Fruit fly (Drosophila melanogaster): Measurements from ENCODE around the gene CkIIalpha-i1.

CkIIalpha-i1 gene

DNA sequence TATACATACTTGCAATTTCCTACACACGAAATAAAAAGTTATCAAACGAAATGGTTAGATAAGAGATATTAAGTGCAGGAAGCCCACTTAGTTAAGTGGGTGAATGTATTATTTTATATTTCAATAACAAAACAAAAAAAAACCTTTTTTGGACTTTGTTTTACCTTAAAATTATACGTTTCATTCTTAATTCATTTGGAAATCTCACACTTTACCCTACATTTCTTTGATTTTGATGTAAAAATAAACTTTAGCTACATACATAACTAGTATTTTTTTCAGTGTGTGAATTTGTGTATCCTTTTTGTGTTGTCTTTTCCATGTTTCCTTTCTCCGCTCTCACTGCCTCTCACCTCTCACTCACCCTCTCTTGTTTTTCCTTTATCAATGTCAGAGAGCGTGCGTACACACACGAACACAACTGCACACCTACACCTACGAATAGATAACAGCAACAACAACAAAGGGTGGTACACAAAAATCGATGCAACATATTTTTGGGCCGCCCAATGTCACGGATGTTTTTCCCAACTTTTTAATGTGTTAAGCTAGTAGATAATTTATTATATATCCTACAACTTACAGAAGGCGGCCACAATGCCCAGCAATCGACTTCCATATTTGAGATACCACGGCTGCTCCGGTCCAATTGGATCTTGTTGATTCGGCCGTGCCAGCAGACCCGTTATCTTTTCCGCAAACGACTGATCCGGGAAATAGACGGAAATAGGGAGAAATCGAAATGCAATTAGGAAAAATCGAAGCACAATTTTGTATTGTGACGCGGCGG, 1.2 kb upstream of the CkIIalpha-i1 start (continued):
- TF ChIP-seq Sox100B (GFP tag; optimal IDR thresholded peaks at IDR 0.05) (peak; percentile 75), CG33557 (GFP tag; optimal IDR thresholded peaks at IDR 0.05) (peak; percentile 32), crc (GFP tag; optimal IDR thresholded peaks at IDR 0.05) (peak; percentile 51), bigmax (GFP tag; optimal IDR thresholded peaks at IDR 0.05) (no peak), dmrt11E (tag; optimal IDR thresholded peaks at IDR 0.05) (peak; percentile 75), CG9876 (GFP tag; optimal IDR thresholded peaks at IDR 0.05) (no peak), jigr1 (GFP tag; IDR thresholded peaks at IDR 0.05) (no peak), Dref (GFP tag; IDR thresholded peaks at IDR 0.05) (no peak), CG17568 (GFP tag; optimal IDR thresholded peaks at IDR 0.05) (peak; percentile 57), esg (GFP tag; conservative IDR thresholded peaks at IDR 0.05) (peak; percentile 68), bowl (GFP tag; IDR thresholded peaks at IDR 0.05) (no peak), CG16815 (GFP tag; optimal IDR thresholded peaks at IDR 0.05) (peak; percentile 40), CG32772 (GFP tag; IDR thresholded peaks at IDR 0.05) (no peak), Mes4 (GFP tag; optimal IDR thresholded peaks at IDR 0.05) (no peak), CHES-1-like (GFP tag; optimal IDR thresholded peaks at IDR 0.05) (peak; percentile 53), lbe (GFP tag; optimal IDR thresholded peaks at IDR 0.05) (peak; percentile 66), pzg (GFP tag; optimal IDR thresholded peaks at IDR 0.05) (no peak), ato (GFP tag; IDR thresholded peaks at IDR 0.05; ENCODE audit: partially characterized antibody) (no peak), otp (GFP tag; IDR thresholded peaks at IDR 0.05) (no peak), sug (tag; optimal IDR thresholded peaks at IDR 0.05) (peak; percentile 53), CG18011 (GFP tag; optimal IDR thresholded peaks at IDR 0.05) (no peak), CG31388 (GFP tag; optimal IDR thresholded peaks at IDR 0.05) (peak; percentile 4), fu2 (GFP tag; optimal IDR thresholded peaks at IDR 0.05) (peak; percentile 22), chif (GFP tag; optimal IDR thresholded peaks at IDR 0.05) (peak; percentile 5 to 62), ems (GFP tag; optimal IDR thresholded peaks at IDR 0.05) (no peak), CG9932 (GFP tag; IDR thresholded peaks at IDR 0.05) (no peak; the same call in 1 of the 2 replicates), CG11696 (GFP tag; IDR thresholded peaks at IDR 0.05) (0 out of 2 replicates have a peak, but pooled peaks have one; percentile 6), CG8944 (GFP tag; optimal IDR thresholded peaks at IDR 0.05) (peak; percentile 38), dmrt99B (tag; optimal IDR thresholded peaks at IDR 0.05) (peak; percentile 84), CG1792 (GFP tag; optimal IDR thresholded peaks at IDR 0.05) (no peak), gsb-n (tag; optimal IDR thresholded peaks at IDR 0.05) (peak; percentile 74), CG10543 (GFP tag; optimal IDR thresholded peaks at IDR 0.05) (peak; percentile 59), Bdp1 (GFP tag; optimal IDR thresholded peaks at IDR 0.05) (no peak), CG7839 (tag; optimal IDR thresholded peaks at IDR 0.05) (peak; percentile 84), CG10366 (GFP tag; IDR thresholded peaks at IDR 0.05) (no peak), NC2α (GFP tag; optimal IDR thresholded peaks at IDR 0.05) (no peak), CG1024 (GFP tag; IDR thresholded peaks at IDR 0.05) (no peak), hb (GFP tag; IDR thresholded peaks at IDR 0.05; ENCODE audit: partially characterized antibody) (no peak), sens (GFP tag) (peak; percentile 94), Taf1 (GFP tag; IDR thresholded peaks at IDR 0.05) (0 out of 2 replicates have a peak, but pooled peaks have one; percentile 7), Elba2 (GFP tag; optimal IDR thresholded peaks at IDR 0.05) (no peak), CG4328 (GFP tag; optimal IDR thresholded peaks at IDR 0.05) (peak; percentile 65), ttk (GFP tag; IDR thresholded peaks at IDR 0.05) (no peak; the same call in 1 of the 2 replicates), br (optimal IDR thresholded peaks at IDR 0.05) (no peak), CG4707 (GFP tag; optimal IDR thresholded peaks at IDR 0.05) (no peak), Asciz (GFP tag; optimal IDR thresholded peaks at IDR 0.05) (peak; percentile 24), dpn (GFP tag; optimal IDR thresholded peaks at IDR 0.05) (peak; percentile 50 to 66), CG10979 (tag; optimal IDR thresholded peaks at IDR 0.05) (peak; percentile 80), mam (GFP tag; optimal IDR thresholded peaks at IDR 0.05) (peak; percentile 65), Fer1 (GFP tag; optimal IDR thresholded peaks at IDR 0.05) (peak; percentile 88)
